Worm (Caenorhabditis elegans) whole organism, young adult: ENCODE data around the gene nhr-137.
A peak's percentile ranks its signal among the peaks of the same experiment; 100 is the strongest.

Experiments
- F55B11.4 ChIP-seq: sonication (generic microtip); optimal IDR thresholded peaks from 2 replicates; lab custom pipeline; 2016; ENCODE audit warnings: missing compliant biosample characterization, missing genetic modification characterization, borderline replicate concordance; ENCODE audit not compliant: insufficient read depth
- Y56A3A.18 ChIP-seq: fragments of 200-800 bp; sonication (Bioruptor generic); IDR thresholded peaks from 2 replicates; pipeline ENCODE4 v1.3.6; 2022; ENCODE audit warnings: missing genetic modification reagents, missing genetic modification characterization, missing compliant biosample characterization
- bed-2 ChIP-seq: fragments of 200-800 bp; sonication (Bioruptor generic); IDR thresholded peaks from 2 replicates; pipeline ENCODE4 v1.3.6; 2022; ENCODE audit warnings: missing genetic modification reagents, missing genetic modification characterization, missing compliant biosample characterization
- dox-1 ChIP-seq: fragments of 200-800 bp; sonication (Bioruptor generic); IDR thresholded peaks from 2 replicates; pipeline ENCODE4 v1.3.6; 2022; ENCODE audit warnings: missing genetic modification reagents, missing genetic modification characterization, missing compliant biosample characterization
- dpl-1 ChIP-seq: fragments of 150-350 bp; optimal IDR thresholded peaks from 2 replicates; lab custom pipeline; 2014; ENCODE audit warnings: missing biosample characterization, missing genetic modification reagents, missing genetic modification characterization
- ekl-4 ChIP-seq: fragments of 200-800 bp; sonication (Bioruptor generic); IDR thresholded peaks from 2 replicates; pipeline ENCODE4 v1.3.6; 2022; ENCODE audit warnings: missing genetic modification reagents, missing genetic modification characterization, missing compliant biosample characterization
- ets-4 ChIP-seq: fragments of 200-800 bp; sonication (Bioruptor generic); optimal IDR thresholded peaks from 2 replicates; lab custom pipeline; 2018; ENCODE audit warnings: mild to moderate bottlenecking, missing genetic modification characterization, missing compliant biosample characterization
- fkh-3 ChIP-seq: sonication (generic microtip); optimal IDR thresholded peaks from 2 replicates; lab custom pipeline; 2016; ENCODE audit warnings: mild to moderate bottlenecking, missing genetic modification characterization, missing compliant biosample characterization
- hmg-20 ChIP-seq: fragments of 200-800 bp; sonication (Bioruptor generic); IDR thresholded peaks from 2 replicates; pipeline ENCODE4 v1.3.6; 2022; ENCODE audit warnings: missing genetic modification reagents, missing genetic modification characterization, missing compliant biosample characterization

ce11 chrX:6613537-6613936 is 55.3 kb downstream of the nhr-137 start:
- no peak for TF ChIP-seq ets-4 (GFP tag; lab: Kevin White, UChicago)
- no peak for TF ChIP-seq fkh-3
- TF ChIP-seq Y56A3A.18, result no peak
- TF ChIP-seq ekl-4 (GFP tag; lab: Robert Waterston, UW), result no peak
- 0 out of 2 replicates have a peak, but pooled peaks have one; percentile 17 for TF ChIP-seq dox-1 (GFP tag; lab: Robert Waterston, UW)
- TF ChIP-seq dpl-1 (GFP tag; lab: Kevin White, UChicago), result no peak
- TF ChIP-seq F55B11.4 (tag; lab: Kevin White, UChicago), result no peak
- TF ChIP-seq hmg-20 (GFP tag; lab: Robert Waterston, UW), result no peak
- no peak for TF ChIP-seq bed-2 (GFP tag; lab: Robert Waterston, UW)
